Worm (Caenorhabditis elegans): Measurements from ENCODE around the gene rcan-1.

DNA sequence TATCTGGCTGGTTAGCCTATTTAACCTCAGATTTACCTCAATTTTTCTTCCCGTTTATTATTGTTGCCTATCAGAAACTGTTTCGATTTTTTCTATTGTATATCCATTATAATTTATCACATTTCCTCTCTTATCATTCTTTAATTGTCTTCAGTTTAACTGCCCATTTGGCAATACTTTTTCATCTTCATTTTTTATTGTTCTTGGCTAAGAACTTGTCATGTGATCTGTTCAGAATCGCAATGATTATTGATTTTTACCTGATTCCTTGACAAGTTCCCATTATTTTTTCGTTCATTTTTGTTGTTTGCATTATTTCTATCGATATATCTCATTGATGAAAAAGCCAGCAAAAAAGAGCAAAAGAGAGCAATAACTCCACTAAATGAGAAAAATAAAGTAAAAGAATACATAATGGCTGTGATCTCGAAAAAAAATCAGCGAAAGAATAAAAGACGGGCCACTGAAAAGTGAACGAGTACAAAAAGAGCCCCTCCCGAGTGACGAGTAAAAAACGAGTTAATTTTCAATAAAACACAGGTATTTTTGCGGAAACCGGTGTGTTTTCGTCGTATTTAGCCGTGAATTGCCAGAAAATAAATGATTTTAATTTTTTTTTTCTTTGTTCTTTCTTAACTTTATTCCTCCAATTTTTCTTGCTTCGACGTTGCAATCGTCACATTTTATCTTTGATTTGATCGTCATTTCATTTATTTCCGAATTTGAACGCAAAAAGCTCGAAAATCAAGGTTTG lies 30.5 kb upstream of the rcan-1 start, which contains the start of gene arf-1:
- no peak for TF ChIP-seq nhr-20 (tag; optimal IDR thresholded peaks at IDR 0.05)
- no peak for TF ChIP-seq unc-130 (tag; optimal IDR thresholded peaks at IDR 0.05)
- no peak for TF ChIP-seq elt-2 (tag; optimal IDR thresholded peaks at IDR 0.05)
- TF ChIP-seq lsy-2 (tag; optimal IDR thresholded peaks at IDR 0.05) = no peak

Measured in whole organism, L1 larva.